Worm (Caenorhabditis elegans) whole organism, L3 larva: ENCODE measurements around the gene iff-2.

Experiments
- R02D3.7 ChIP-seq: fragments of 150-350 bp; optimal IDR thresholded peaks from 2 replicates; lab custom pipeline; 2014; ENCODE audit warnings: missing biosample characterization, missing genetic modification characterization
- ZK546.5 ChIP-seq: sonication (generic microtip); optimal IDR thresholded peaks from 2 replicates; lab custom pipeline; 2017; ENCODE audit warnings: missing biosample characterization, missing genetic modification characterization
- aly-2 ChIP-seq: fragments of 150-350 bp; optimal IDR thresholded peaks from 2 replicates; lab custom pipeline; 2014; ENCODE audit warnings: missing biosample characterization, missing genetic modification characterization
- ama-1 ChIP-seq: fragments of 150-350 bp; optimal IDR thresholded peaks from 2 replicates; lab custom pipeline; 2018
- ceh-16 ChIP-seq: sonication (generic microtip); optimal IDR thresholded peaks from 2 replicates; lab custom pipeline; 2017; ENCODE audit warnings: missing biosample characterization, missing genetic modification characterization
- ceh-28 ChIP-seq: fragments of 150-350 bp; optimal IDR thresholded peaks from 2 replicates; lab custom pipeline; 2014; ENCODE audit warnings: missing biosample characterization, missing genetic modification reagents, missing genetic modification characterization
- ceh-82 ChIP-seq: fragments of 150-350 bp; optimal IDR thresholded peaks from 2 replicates; lab custom pipeline; 2014; ENCODE audit warnings: missing biosample characterization, missing genetic modification characterization
- ceh-9 ChIP-seq: sonication (generic microtip); optimal IDR thresholded peaks from 2 replicates; lab custom pipeline; 2018; ENCODE audit warnings: missing biosample characterization, missing genetic modification characterization
- daf-12 ChIP-seq: fragments of 150-350 bp; optimal IDR thresholded peaks from 2 replicates; lab custom pipeline; 2014; ENCODE audit warnings: missing biosample characterization, missing genetic modification reagents, missing genetic modification characterization
- egl-27 ChIP-seq: sonication (generic microtip); optimal IDR thresholded peaks from 4 replicates; lab custom pipeline; 2017; ENCODE audit warnings: missing biosample characterization, missing genetic modification reagents, missing genetic modification characterization
- egl-5 ChIP-seq: fragments of 150-350 bp; optimal IDR thresholded peaks from 2 replicates; lab custom pipeline; 2017; ENCODE audit warnings: missing biosample characterization, missing genetic modification reagents, missing genetic modification characterization, inconsistent platforms
- elt-1 ChIP-seq: fragments of 150-350 bp; optimal IDR thresholded peaks from 2 replicates; lab custom pipeline; 2014; ENCODE audit warnings: missing biosample characterization, missing genetic modification characterization
- elt-2 ChIP-seq: sonication (generic microtip); optimal IDR thresholded peaks from 2 replicates; lab custom pipeline; 2016; ENCODE audit warnings: missing genetic modification reagents, mild to moderate bottlenecking, missing genetic modification characterization, missing compliant biosample characterization
- elt-3 ChIP-seq, 3 experiments: fragments of 150-350 bp in 1 of 3; sonication (generic microtip) in 2 of 3; optimal IDR thresholded peaks; 2 replicates in 2 of 3; 4 replicates in 1 of 3; lab custom pipeline; 2014 to 2017; ENCODE audit warnings: missing biosample characterization in 3 of 3, missing genetic modification characterization in 3 of 3
- eor-1 ChIP-seq, 2 experiments: fragments of 150-350 bp; optimal IDR thresholded peaks; 2 replicates each; lab custom pipeline; 2014 to 2018; ENCODE audit warnings: missing biosample characterization in 2 of 2, missing genetic modification characterization in 2 of 2
- fkh-10 ChIP-seq: sonication (generic microtip); optimal IDR thresholded peaks from 2 replicates; lab custom pipeline; 2017; ENCODE audit warnings: missing biosample characterization, missing genetic modification reagents, missing genetic modification characterization
- fkh-2 ChIP-seq: fragments of 150-350 bp; optimal IDR thresholded peaks from 2 replicates; lab custom pipeline; 2014; ENCODE audit warnings: missing biosample characterization, missing genetic modification reagents, missing genetic modification characterization
- fos-1 ChIP-seq: fragments of 150-350 bp; optimal IDR thresholded peaks from 2 replicates; lab custom pipeline; 2014; ENCODE audit warnings: missing biosample characterization, missing genetic modification characterization
- hmg-11 ChIP-seq: sonication (generic microtip); optimal IDR thresholded peaks from 2 replicates; lab custom pipeline; 2016; ENCODE audit warnings: missing genetic modification characterization, missing compliant biosample characterization
- jun-1 ChIP-seq: fragments of 150-350 bp; optimal IDR thresholded peaks from 2 replicates; lab custom pipeline; 2014; ENCODE audit warnings: missing biosample characterization, missing genetic modification reagents, missing genetic modification characterization
- lin-15B ChIP-seq: fragments of 150-350 bp; optimal IDR thresholded peaks from 2 replicates; lab custom pipeline; 2014; ENCODE audit warnings: missing biosample characterization, missing genetic modification characterization
- lin-39 ChIP-seq: fragments of 150-350 bp; optimal IDR thresholded peaks from 2 replicates; lab custom pipeline; 2018; ENCODE audit warnings: missing biosample characterization, missing genetic modification reagents, missing genetic modification characterization
- lsy-12 ChIP-seq: sonication (generic microtip); optimal IDR thresholded peaks from 2 replicates; lab custom pipeline; 2016; ENCODE audit warnings: mild to moderate bottlenecking, missing genetic modification characterization, missing compliant biosample characterization
- mdl-1 ChIP-seq: fragments of 150-350 bp; optimal IDR thresholded peaks from 2 replicates; lab custom pipeline; 2014; ENCODE audit warnings: missing biosample characterization, missing genetic modification characterization
- mml-1 ChIP-seq: fragments of 150-350 bp; sonication (generic microtip); optimal IDR thresholded peaks from 3 replicates; lab custom pipeline; 2014; ENCODE audit warnings: missing biosample characterization, missing genetic modification characterization
- nfya-1 ChIP-seq: sonication (generic microtip); optimal IDR thresholded peaks from 2 replicates; lab custom pipeline; 2017; ENCODE audit warnings: missing genetic modification characterization, mild to moderate bottlenecking, missing compliant biosample characterization, antibody characterized with exemption, moderate library complexity; ENCODE audit not compliant: insufficient read depth
- nhr-11 ChIP-seq: fragments of 150-350 bp; optimal IDR thresholded peaks from 2 replicates; lab custom pipeline; 2014; ENCODE audit warnings: missing biosample characterization, missing genetic modification characterization
- nhr-12 ChIP-seq: fragments of 150-350 bp; optimal IDR thresholded peaks from 2 replicates; lab custom pipeline; 2014; ENCODE audit warnings: missing biosample characterization, missing genetic modification characterization
- nhr-23 ChIP-seq: fragments of 150-350 bp; optimal IDR thresholded peaks from 2 replicates; lab custom pipeline; 2014; ENCODE audit warnings: missing biosample characterization, missing genetic modification reagents, missing genetic modification characterization
- nhr-237 ChIP-seq: fragments of 150-350 bp; optimal IDR thresholded peaks from 2 replicates; lab custom pipeline; 2014; ENCODE audit warnings: missing biosample characterization, missing genetic modification characterization
- nhr-25 ChIP-seq: sonication (generic microtip); optimal IDR thresholded peaks from 2 replicates; lab custom pipeline; 2017; ENCODE audit warnings: missing biosample characterization, missing genetic modification characterization
- nhr-28 ChIP-seq: fragments of 150-350 bp; optimal IDR thresholded peaks from 2 replicates; lab custom pipeline; 2014; ENCODE audit warnings: missing biosample characterization, missing genetic modification characterization
- nhr-43 ChIP-seq: sonication (generic microtip); optimal IDR thresholded peaks from 2 replicates; lab custom pipeline; 2016; ENCODE audit warnings: mild to moderate bottlenecking, missing genetic modification characterization, missing compliant biosample characterization; ENCODE audit not compliant: poor library complexity, severe bottlenecking
- nhr-67 ChIP-seq: fragments of 150-350 bp; optimal IDR thresholded peaks from 2 replicates; lab custom pipeline; 2014; ENCODE audit warnings: missing biosample characterization, missing genetic modification characterization
- nhr-76 ChIP-seq: fragments of 150-350 bp; sonication (generic microtip); optimal IDR thresholded peaks from 5 replicates; lab custom pipeline; 2014; ENCODE audit warnings: missing biosample characterization, missing genetic modification characterization
- nhr-77 ChIP-seq: fragments of 150-350 bp; optimal IDR thresholded peaks from 2 replicates; lab custom pipeline; 2014; ENCODE audit warnings: missing biosample characterization, missing genetic modification characterization
- pha-4 ChIP-seq: fragments of 150-350 bp; optimal IDR thresholded peaks from 2 replicates; lab custom pipeline; 2014; ENCODE audit warnings: missing biosample characterization, missing genetic modification reagents, missing genetic modification characterization
- pqm-1 ChIP-seq: fragments of 150-350 bp; optimal IDR thresholded peaks from 2 replicates; lab custom pipeline; 2017; ENCODE audit warnings: missing biosample characterization, missing genetic modification characterization, inconsistent platforms
- sea-2 ChIP-seq: fragments of 150-350 bp; sonication (generic microtip); optimal IDR thresholded peaks from 4 replicates; lab custom pipeline; 2014; ENCODE audit warnings: missing biosample characterization, missing genetic modification reagents, missing genetic modification characterization
- skn-1 ChIP-seq: fragments of 150-350 bp; optimal IDR thresholded peaks from 2 replicates; lab custom pipeline; 2014; ENCODE audit warnings: missing biosample characterization, missing genetic modification characterization
- snpc-4 ChIP-seq: fragments of 150-350 bp; optimal IDR thresholded peaks from 2 replicates; lab custom pipeline; 2014; ENCODE audit warnings: missing biosample characterization, missing genetic modification characterization
- tbx-2 ChIP-seq: sonication (generic microtip); optimal IDR thresholded peaks from 2 replicates; lab custom pipeline; 2016; ENCODE audit warnings: mild to moderate bottlenecking, missing genetic modification characterization, missing compliant biosample characterization
- unc-39 ChIP-seq: sonication (generic microtip); optimal IDR thresholded peaks from 4 replicates; lab custom pipeline; 2017; ENCODE audit warnings: missing biosample characterization, missing genetic modification characterization
- unc-62 ChIP-seq: fragments of 150-350 bp; sonication (generic microtip); optimal IDR thresholded peaks from 4 replicates; lab custom pipeline; 2014; ENCODE audit warnings: missing biosample characterization, missing genetic modification reagents, missing genetic modification characterization
- zag-1 ChIP-seq: fragments of 150-350 bp; optimal IDR thresholded peaks from 2 replicates; lab custom pipeline; 2014; ENCODE audit warnings: missing biosample characterization, missing genetic modification characterization
- ztf-11 ChIP-seq: fragments of 150-350 bp; optimal IDR thresholded peaks from 2 replicates; lab custom pipeline; 2014; ENCODE audit warnings: missing biosample characterization, missing genetic modification characterization
- ztf-4 ChIP-seq: fragments of 150-350 bp; optimal IDR thresholded peaks from 2 replicates; lab custom pipeline; 2014; ENCODE audit warnings: missing biosample characterization, missing genetic modification characterization

iff-2 gene

DNA sequence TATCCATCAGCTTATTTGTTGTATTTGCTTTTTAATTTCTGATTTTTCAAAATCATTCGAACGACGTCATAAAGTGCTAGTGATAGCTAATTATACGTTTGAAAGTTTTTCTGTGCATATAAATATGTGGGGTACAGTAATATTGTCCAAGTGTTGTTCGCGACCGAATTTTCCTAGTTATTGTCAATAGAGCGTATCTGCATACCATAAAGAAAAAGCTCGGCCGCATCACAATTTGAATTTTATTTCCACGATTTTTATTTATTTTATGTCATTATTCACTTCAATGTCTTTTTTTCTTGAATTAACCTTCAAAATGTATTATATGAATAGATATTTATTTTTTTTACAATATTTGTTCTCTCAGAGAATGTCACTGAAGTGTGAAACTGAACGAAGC, 44.4 kb downstream of the iff-2 start, which contains the start of gene rnh-2:
TSS of gene rnh-2 (plus strand) at position 368 of the 400 bp plus-strand sequence.
- TF ChIP-seq pqm-1 (tag; lab: Kevin White, UChicago) (no peak), fkh-2 (tag; lab: Kevin White, UChicago) (no peak), eor-1 (tag; optimal IDR thresholded peaks at IDR 0.05; lab: Kevin White, UChicago) (no peak), lin-39 (no peak), fos-1 (tag; lab: Kevin White, UChicago) (no peak), ZK546.5 (tag; lab: Kevin White, UChicago) (no peak), jun-1 (tag; lab: Kevin White, UChicago) (no peak), mdl-1 (tag; lab: Kevin White, UChicago) (no peak), ceh-16 (tag; lab: Kevin White, UChicago) (no peak), ztf-4 (no peak), unc-62 (GFP tag; lab: Kevin White, UChicago) (no peak), sea-2 (GFP tag; lab: Kevin White, UChicago) (no peak), skn-1 (no peak), mml-1 (tag; lab: Kevin White, UChicago) (no peak), lin-15B (tag; lab: Kevin White, UChicago) (peak; percentile 85), nhr-11 (tag; lab: Kevin White, UChicago) (no peak), ceh-9 (tag; lab: Kevin White, UChicago) (no peak), tbx-2 (tag; lab: Kevin White, UChicago) (no peak), nfya-1 (tag; lab: Kevin White, UChicago) (peak; percentile 60), nhr-76 (tag; lab: Kevin White, UChicago) (peak; percentile 28), ceh-28 (tag; lab: Kevin White, UChicago) (no peak), elt-3 (tag; optimal IDR thresholded peaks at IDR 0.05; lab: Kevin White, UChicago) (no peak), daf-12 (tag; lab: Kevin White, UChicago) (no peak), egl-5 (no peak), elt-2 (tag; lab: Kevin White, UChicago) (peak; percentile 42), nhr-67 (tag; lab: Kevin White, UChicago) (no peak), ceh-82 (tag; lab: Kevin White, UChicago) (no peak), nhr-12 (tag; lab: Kevin White, UChicago) (no peak), zag-1 (tag; lab: Kevin White, UChicago) (no peak), nhr-77 (no peak), ztf-11 (tag; lab: Kevin White, UChicago) (no peak), snpc-4 (tag; lab: Kevin White, UChicago) (peak; percentile 73), nhr-23 (tag; lab: Kevin White, UChicago) (peak; percentile 83), nhr-43 (peak; percentile 58), unc-39 (no peak), nhr-25 (peak; percentile 52), nhr-28 (tag; lab: Kevin White, UChicago) (no peak), egl-27 (tag; lab: Kevin White, UChicago) (no peak), hmg-11 (tag; lab: Kevin White, UChicago) (no peak), aly-2 (no peak), ama-1 (lab: Kevin White, UChicago) (no peak), pha-4 (peak; percentile 92), elt-1 (tag; lab: Kevin White, UChicago) (no peak), R02D3.7 (tag; lab: Kevin White, UChicago) (peak; percentile 46), lsy-12 (tag; lab: Kevin White, UChicago) (peak; percentile 14), nhr-237 (tag; lab: Kevin White, UChicago) (no peak), fkh-10 (no peak)
- TF ChIP-seq, all 47 proteins: peak for 11
